Worm (Caenorhabditis elegans): ENCODE results near the gene nhr-78.
A peak's percentile ranks its signal among the peaks of the same experiment; 100 is the strongest.

Gene nhr-78

ce11 chrIV:4246493-4246892 lies 31.2 kb downstream of the nhr-78 start, which contains the start of gene ttr-20:
ttr-20 (plus strand) TSS chrIV:4246793.
- TF ChIP-seq ref-1 (GFP tag; conservative IDR thresholded peaks at IDR 0.05): no peak
- no peak for TF ChIP-seq med-1 (GFP tag; optimal IDR thresholded peaks at IDR 0.05; ENCODE audit: insufficient read depth)
- TF ChIP-seq cog-1 (tag; optimal IDR thresholded peaks at IDR 0.05): no peak
- TF ChIP-seq klf-2 (GFP tag; conservative IDR thresholded peaks at IDR 0.05): no peak
- TF ChIP-seq ztf-29 (GFP tag; IDR thresholded peaks at IDR 0.05): no peak
- no peak for TF ChIP-seq tab-1 (GFP tag; IDR thresholded peaks at IDR 0.05)
- TF ChIP-seq flt-1 (GFP tag; IDR thresholded peaks at IDR 0.05): no peak
- no peak for TF ChIP-seq ztf-23 (GFP tag; IDR thresholded peaks at IDR 0.05)
- no peak for TF ChIP-seq T22C8.4 (GFP tag; IDR thresholded peaks at IDR 0.05)

ce11 chrIV:4244510-4244909 lies 33.2 kb downstream of the nhr-78 start, which contains the start of gene col-34:
col-34 (minus strand) TSS chrIV:4244610.
- TF ChIP-seq T22C8.4 (GFP tag; IDR thresholded peaks at IDR 0.05) (no peak), ref-1 (GFP tag; conservative IDR thresholded peaks at IDR 0.05) (no peak), med-1 (GFP tag; optimal IDR thresholded peaks at IDR 0.05; ENCODE audit: insufficient read depth) (no peak), tab-1 (GFP tag; IDR thresholded peaks at IDR 0.05) (no peak)

- TF ChIP-seq flt-1 (GFP tag; IDR thresholded peaks at IDR 0.05) (peak; percentile 5; the same call in 1 of the 2 replicates), T22C8.4 (GFP tag; IDR thresholded peaks at IDR 0.05) (no peak)
Observed at ce11 chrIV:4243830-4244406, 33.8 kb downstream of the nhr-78 start.

- TF ChIP-seq ref-1 (GFP tag; conservative IDR thresholded peaks at IDR 0.05) (no peak), klf-2 (GFP tag; conservative IDR thresholded peaks at IDR 0.05) (no peak), med-1 (GFP tag; optimal IDR thresholded peaks at IDR 0.05; ENCODE audit: insufficient read depth) (no peak), T22C8.4 (GFP tag; IDR thresholded peaks at IDR 0.05) (no peak), cog-1 (tag; optimal IDR thresholded peaks at IDR 0.05) (no peak), ztf-29 (GFP tag; IDR thresholded peaks at IDR 0.05) (no peak), ztf-23 (GFP tag; IDR thresholded peaks at IDR 0.05) (no peak), tab-1 (GFP tag; IDR thresholded peaks at IDR 0.05) (no peak), flt-1 (GFP tag; IDR thresholded peaks at IDR 0.05) (no peak)
Observed at ce11 chrIV:4236671-4237070, 41.0 kb downstream of the nhr-78 start.

DNA sequence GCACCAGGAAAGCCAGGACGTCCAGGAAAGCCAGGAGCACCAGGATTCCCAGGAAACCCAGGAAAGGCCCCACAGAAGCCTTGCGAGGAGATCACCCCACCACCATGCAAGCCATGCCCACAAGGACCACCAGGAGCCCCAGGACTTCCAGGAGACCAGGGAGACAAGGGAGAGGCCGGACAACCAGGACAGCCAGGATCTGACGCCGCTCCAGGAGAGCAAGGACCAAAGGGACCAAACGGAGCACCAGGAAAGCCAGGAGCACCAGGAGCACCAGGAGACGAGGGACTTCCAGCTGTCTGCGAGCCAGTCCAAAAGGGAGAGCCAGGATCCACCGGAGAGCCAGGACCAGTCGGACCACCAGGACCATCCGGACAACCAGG lies 41.7 kb downstream of the nhr-78 start:
- TF ChIP-seq ref-1 (GFP tag; conservative IDR thresholded peaks at IDR 0.05) (no peak), ztf-23 (GFP tag; IDR thresholded peaks at IDR 0.05) (no peak), tab-1 (GFP tag; IDR thresholded peaks at IDR 0.05) (no peak), med-1 (GFP tag; optimal IDR thresholded peaks at IDR 0.05; ENCODE audit: insufficient read depth) (no peak), ztf-29 (GFP tag; IDR thresholded peaks at IDR 0.05) (no peak), klf-2 (GFP tag; conservative IDR thresholded peaks at IDR 0.05) (no peak)

DNA sequence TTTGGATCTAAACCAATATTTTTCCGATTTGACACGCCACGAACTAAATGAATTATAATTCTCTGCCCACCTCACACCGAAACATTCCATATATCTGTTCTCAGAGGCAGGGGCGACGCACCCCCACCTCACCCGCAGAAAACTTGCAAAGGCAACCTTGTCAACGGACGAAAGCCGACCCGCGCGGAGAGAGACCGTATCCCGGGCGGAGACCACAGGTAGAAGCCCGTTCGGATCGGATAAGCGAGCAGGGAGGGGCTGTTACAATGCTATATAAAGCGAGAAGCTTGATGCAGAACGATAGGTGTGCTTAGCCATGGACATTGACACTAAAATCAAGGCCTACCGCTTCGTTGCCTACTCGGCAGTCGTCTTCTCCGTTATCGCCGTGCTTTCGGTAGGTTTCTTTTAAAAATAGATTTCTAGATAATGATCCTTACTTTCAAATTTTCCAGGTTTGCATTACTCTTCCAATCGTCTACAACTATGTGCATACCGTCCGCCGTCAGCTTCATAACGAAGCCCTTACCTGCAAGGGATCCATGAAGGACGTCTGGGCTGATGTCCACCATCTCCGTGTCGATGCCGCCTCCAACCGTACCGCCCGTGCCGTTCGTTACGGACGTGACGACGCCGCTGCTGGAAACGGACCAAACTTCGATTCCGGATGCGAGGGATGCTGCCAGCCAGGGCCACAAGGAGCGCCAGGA lies 42.2 kb downstream of the nhr-78 start, which contains the start of the genes zipt-2.2 and dpy-13:
zipt-2.2 (minus strand) TSS at position 51 of the 710 bp plus-strand sequence.
dpy-13 (plus strand) TSS at position 300 of the 710 bp plus-strand sequence.
- TF ChIP-seq med-1 (GFP tag; optimal IDR thresholded peaks at IDR 0.05; ENCODE audit: insufficient read depth) (no peak), tab-1 (GFP tag; IDR thresholded peaks at IDR 0.05) (no peak), ref-1 (GFP tag; conservative IDR thresholded peaks at IDR 0.05) (no peak), T22C8.4 (GFP tag; IDR thresholded peaks at IDR 0.05) (no peak), ztf-23 (GFP tag; IDR thresholded peaks at IDR 0.05) (no peak), flt-1 (GFP tag; IDR thresholded peaks at IDR 0.05) (no peak)

DNA sequence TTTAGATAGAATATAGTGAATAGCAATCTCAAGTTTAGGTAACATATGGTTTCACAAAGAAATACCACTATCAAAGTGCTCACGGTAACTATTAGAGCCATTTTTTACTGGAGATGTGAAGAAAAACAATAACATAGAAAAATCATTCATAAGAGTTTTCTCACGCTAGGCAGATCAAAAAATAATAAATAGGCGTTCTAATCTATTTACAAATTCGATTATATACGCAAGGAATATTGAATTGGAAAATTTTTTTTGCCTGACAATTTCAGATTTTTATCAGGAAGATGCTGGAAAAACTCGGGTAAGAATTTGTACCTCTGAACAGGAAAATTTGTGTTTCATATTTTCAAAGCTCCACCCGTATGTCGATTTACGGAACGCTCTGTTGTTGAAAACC lies 49.8 kb downstream of the nhr-78 start, which contains the start of gene srbc-70:
srbc-70 (minus strand) TSS at position 101 of the 400 bp plus-strand sequence.
- no peak for TF ChIP-seq ref-1 (GFP tag; conservative IDR thresholded peaks at IDR 0.05)
- no peak for TF ChIP-seq flt-1 (GFP tag; IDR thresholded peaks at IDR 0.05)
- TF ChIP-seq T22C8.4 (GFP tag; IDR thresholded peaks at IDR 0.05): no peak
- no peak for TF ChIP-seq ztf-29 (GFP tag; IDR thresholded peaks at IDR 0.05)
- TF ChIP-seq klf-2 (GFP tag; conservative IDR thresholded peaks at IDR 0.05): no peak
- TF ChIP-seq ztf-23 (GFP tag; IDR thresholded peaks at IDR 0.05): no peak
- TF ChIP-seq tab-1 (GFP tag; IDR thresholded peaks at IDR 0.05): no peak
- no peak for TF ChIP-seq med-1 (GFP tag; optimal IDR thresholded peaks at IDR 0.05; ENCODE audit: insufficient read depth)
- no peak for TF ChIP-seq cog-1 (tag; optimal IDR thresholded peaks at IDR 0.05)

DNA sequence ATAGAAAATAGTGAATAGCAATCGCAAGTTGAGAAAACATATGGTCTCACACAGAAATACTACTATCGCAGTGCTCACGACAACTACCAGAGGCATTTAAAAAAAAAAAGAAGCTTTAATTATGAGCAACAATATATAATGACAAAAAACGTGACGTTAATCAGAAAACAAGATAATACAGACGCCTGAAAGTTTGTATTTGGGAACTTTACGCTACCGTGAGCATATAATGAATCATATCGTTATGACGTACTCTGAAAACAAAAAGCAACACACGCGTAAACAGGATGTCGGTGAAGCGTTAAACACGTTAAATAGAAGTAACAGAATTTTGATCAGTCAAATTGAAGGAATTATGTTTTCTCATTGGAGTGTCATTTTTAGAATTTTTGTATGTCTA lies 51.8 kb downstream of the nhr-78 start, which contains the start of gene srbc-71:
srbc-71 (minus strand) TSS at position 101 of the 400 bp plus-strand sequence.
- TF ChIP-seq flt-1 (GFP tag; IDR thresholded peaks at IDR 0.05) (no peak), cog-1 (tag; optimal IDR thresholded peaks at IDR 0.05) (no peak), tab-1 (GFP tag; IDR thresholded peaks at IDR 0.05) (no peak), ref-1 (GFP tag; conservative IDR thresholded peaks at IDR 0.05) (no peak)

All from whole organism, midembryonic.